Fruit fly (Drosophila melanogaster) whole organism, embryonic: ENCODE data around the gene CG43850.

Experiments
- Ada2b ChIP-seq: fragments of 200-800 bp; sonication (Bioruptor generic); IDR thresholded peaks from 2 replicates; pipeline ENCODE4 v1.3.6; 2022; ENCODE audit warnings: missing biosample characterization, missing genetic modification characterization
- Aef1 ChIP-seq: fragments of 200-800 bp; sonication (Bioruptor generic); IDR thresholded peaks from 3 replicates; pipeline ENCODE4 v1.3.6; 2022; ENCODE audit warnings: missing biosample characterization, missing genetic modification characterization
- Atf6 ChIP-seq: fragments of 200-800 bp; sonication (Bioruptor generic); IDR thresholded peaks from 2 replicates; pipeline ENCODE4 v1.3.6; 2022; ENCODE audit warnings: missing biosample characterization, missing genetic modification characterization
- Bgb ChIP-seq: fragments of 200-800 bp; sonication (Bioruptor generic); IDR thresholded peaks from 2 replicates; pipeline ENCODE4 v1.3.6; 2022; ENCODE audit warnings: missing biosample characterization, missing genetic modification characterization; ENCODE audit not compliant: partially characterized antibody
- CG11247 ChIP-seq: fragments of 200-800 bp; sonication (Bioruptor generic); IDR thresholded peaks from 2 replicates; pipeline ENCODE4 v1.3.6; 2022; ENCODE audit warnings: missing biosample characterization, missing genetic modification characterization
- CG11560 ChIP-seq: fragments of 200-800 bp; sonication (Bioruptor generic); IDR thresholded peaks from 3 replicates; pipeline ENCODE4 v1.3.6; 2022; ENCODE audit warnings: missing biosample characterization, missing genetic modification characterization
- CG12071 ChIP-seq: fragments of 200-800 bp; sonication (Bioruptor generic); optimal IDR thresholded peaks from 3 replicates; lab custom pipeline; 2018; ENCODE audit warnings: missing biosample characterization, mild to moderate bottlenecking, missing genetic modification characterization
- CG14667 ChIP-seq: fragments of 200-800 bp; sonication (Bioruptor generic); IDR thresholded peaks from 2 replicates; pipeline ENCODE4 v1.3.6; 2022; ENCODE audit warnings: missing biosample characterization, missing genetic modification characterization
- CG14965 ChIP-seq: fragments of 200-800 bp; sonication (Bioruptor generic); optimal IDR thresholded peaks from 2 replicates; lab custom pipeline; 2016; ENCODE audit warnings: missing biosample characterization, missing genetic modification characterization, borderline replicate concordance
- CG15696 ChIP-seq: fragments of 200-800 bp; sonication (Bioruptor generic); optimal IDR thresholded peaks from 2 replicates; lab custom pipeline; 2019; ENCODE audit warnings: missing biosample characterization, mild to moderate bottlenecking, missing genetic modification characterization, moderate library complexity
- CG17186 ChIP-seq: fragments of 200-800 bp; sonication (Bioruptor generic); optimal IDR thresholded peaks from 3 replicates; lab custom pipeline; 2017; ENCODE audit warnings: missing biosample characterization, missing genetic modification reagents, missing genetic modification characterization
- CG17829 ChIP-seq: fragments of 200-800 bp; optimal IDR thresholded peaks from 2 replicates; lab custom pipeline; 2019; ENCODE audit warnings: missing biosample characterization, mild to moderate bottlenecking, missing genetic modification characterization, moderate library complexity
- CG18011 ChIP-seq: fragments of 200-800 bp; sonication (Bioruptor generic); optimal IDR thresholded peaks from 2 replicates; lab custom pipeline; 2017; ENCODE audit warnings: missing biosample characterization, missing genetic modification characterization, mild to moderate bottlenecking, moderate library complexity, missing genotype
- CG18619 ChIP-seq: fragments of 200-800 bp; sonication (Bioruptor generic); optimal IDR thresholded peaks from 3 replicates; lab custom pipeline; 2017; ENCODE audit warnings: missing biosample characterization, mild to moderate bottlenecking, missing genetic modification characterization
- CG32532 ChIP-seq: fragments of 200-800 bp; sonication (Bioruptor generic); IDR thresholded peaks from 2 replicates; pipeline ENCODE4 v1.3.6; 2022; ENCODE audit warnings: missing biosample characterization, missing genetic modification characterization
- CG34376 ChIP-seq: fragments of 200-800 bp; sonication (Bioruptor generic); optimal IDR thresholded peaks from 2 replicates; lab custom pipeline; 2018; ENCODE audit warnings: missing biosample characterization, mild to moderate bottlenecking, missing genetic modification characterization
- CG3995 ChIP-seq: fragments of 200-800 bp; sonication (Bioruptor generic); optimal IDR thresholded peaks from 3 replicates; lab custom pipeline; 2016; ENCODE audit warnings: missing biosample characterization, missing genetic modification characterization
- CG5953 ChIP-seq: fragments of 200-800 bp; sonication (Bioruptor generic); IDR thresholded peaks from 2 replicates; pipeline ENCODE4 v1.3.6; 2022; ENCODE audit warnings: missing biosample characterization, missing genetic modification characterization
- CG7745 ChIP-seq: fragments of 200-800 bp; sonication (Bioruptor generic); optimal IDR thresholded peaks from 2 replicates; lab custom pipeline; 2018; ENCODE audit warnings: missing biosample characterization, mild to moderate bottlenecking, missing genetic modification characterization, moderate library complexity
- CG7839 ChIP-seq: fragments of 200-800 bp; sonication (Bioruptor generic); optimal IDR thresholded peaks from 3 replicates; lab custom pipeline; 2018; ENCODE audit warnings: missing biosample characterization, mild to moderate bottlenecking, missing genetic modification characterization, moderate library complexity
- CG7928 ChIP-seq: fragments of 200-800 bp; sonication (Bioruptor generic); optimal IDR thresholded peaks from 2 replicates; lab custom pipeline; 2017; ENCODE audit warnings: missing biosample characterization, mild to moderate bottlenecking, missing genetic modification characterization
- CG7987 ChIP-seq: fragments of 200-800 bp; sonication (Bioruptor generic); optimal IDR thresholded peaks from 2 replicates; lab custom pipeline; 2018; ENCODE audit warnings: missing biosample characterization, mild to moderate bottlenecking, missing genetic modification characterization, moderate library complexity
- D19A ChIP-seq: fragments of 200-800 bp; optimal IDR thresholded peaks from 3 replicates; lab custom pipeline; 2019; ENCODE audit warnings: missing biosample characterization, mild to moderate bottlenecking, missing genetic modification characterization, moderate library complexity
- Dll ChIP-seq: fragments of 200-800 bp; sonication (Bioruptor generic); IDR thresholded peaks from 4 replicates; pipeline ENCODE4 v1.3.6; 2022; ENCODE audit warnings: missing biosample characterization, missing genetic modification characterization; ENCODE audit not compliant: partially characterized antibody
- Fer2 ChIP-seq: fragments of 200-800 bp; sonication (Bioruptor generic); optimal IDR thresholded peaks from 2 replicates; lab custom pipeline; 2018; ENCODE audit warnings: missing biosample characterization, mild to moderate bottlenecking, missing genetic modification characterization, moderate library complexity
- HLH3B ChIP-seq: fragments of 200-800 bp; sonication (Bioruptor generic); IDR thresholded peaks from 2 replicates; pipeline ENCODE4 v1.3.6; 2022; ENCODE audit warnings: missing biosample characterization, missing genetic modification characterization
- HLH4C ChIP-seq: fragments of 200-800 bp; sonication (Bioruptor generic); IDR thresholded peaks from 3 replicates; pipeline ENCODE4 v1.3.6; 2022; ENCODE audit warnings: missing biosample characterization, missing genetic modification characterization; ENCODE audit not compliant: partially characterized antibody
- Hmr ChIP-seq: fragments of 200-800 bp; sonication (Bioruptor generic); optimal IDR thresholded peaks from 3 replicates; lab custom pipeline; 2017; ENCODE audit warnings: mild to moderate bottlenecking, missing biosample characterization, missing genetic modification reagents, missing genetic modification characterization
- Oli ChIP-seq: fragments of 200-800 bp; sonication (Bioruptor generic); optimal IDR thresholded peaks from 2 replicates; lab custom pipeline; 2018; ENCODE audit warnings: missing biosample characterization, mild to moderate bottlenecking, missing genetic modification characterization, moderate library complexity
- Sry-δ ChIP-seq: fragments of 200-800 bp; sonication (Bioruptor generic); optimal IDR thresholded peaks from 2 replicates; lab custom pipeline; 2016; ENCODE audit warnings: missing biosample characterization, missing genetic modification characterization
- Vsx1 ChIP-seq: fragments of 200-800 bp; sonication (Bioruptor generic); optimal IDR thresholded peaks from 2 replicates; lab custom pipeline; 2017; ENCODE audit warnings: missing biosample characterization, mild to moderate bottlenecking, missing genetic modification characterization, missing genetic modification reagents
- bab2 ChIP-seq: fragments of 200-800 bp; sonication (Bioruptor generic); optimal IDR thresholded peaks from 2 replicates; lab custom pipeline; 2016; ENCODE audit warnings: missing biosample characterization, missing genetic modification characterization
- bsh ChIP-seq, 2 experiments: fragments of 200-800 bp; sonication (Bioruptor generic); optimal IDR thresholded peaks; 2 replicates each; lab custom pipeline; 2017 to 2018; ENCODE audit warnings: mild to moderate bottlenecking in 2 of 2, missing biosample characterization in 2 of 2, missing genetic modification characterization in 2 of 2, moderate library complexity in 1 of 2
- caup ChIP-seq: fragments of 200-800 bp; sonication (Bioruptor generic); optimal IDR thresholded peaks from 3 replicates; lab custom pipeline; 2017; ENCODE audit warnings: missing biosample characterization, mild to moderate bottlenecking, missing genetic modification characterization, moderate library complexity; ENCODE audit not compliant: severe bottlenecking
- dmrt99B ChIP-seq: fragments of 200-800 bp; sonication (Bioruptor generic); optimal IDR thresholded peaks from 2 replicates; lab custom pipeline; 2018; ENCODE audit warnings: missing biosample characterization, mild to moderate bottlenecking, missing genetic modification characterization, moderate library complexity
- grau ChIP-seq: fragments of 200-800 bp; optimal IDR thresholded peaks from 3 replicates; lab custom pipeline; 2019; ENCODE audit warnings: missing biosample characterization, mild to moderate bottlenecking, missing genetic modification characterization, moderate library complexity
- grn ChIP-seq: fragments of 200-800 bp; sonication (Bioruptor generic); optimal IDR thresholded peaks from 3 replicates; lab custom pipeline; 2017; ENCODE audit warnings: missing biosample characterization, missing genetic modification characterization
- gt ChIP-seq: fragments of 200-800 bp; sonication (Bioruptor generic); IDR thresholded peaks from 2 replicates; pipeline ENCODE4 v1.3.6; 2022; ENCODE audit warnings: missing biosample characterization, missing genetic modification characterization
- kni ChIP-seq: fragments of 200-800 bp; sonication (Bioruptor generic); optimal IDR thresholded peaks from 3 replicates; lab custom pipeline; 2017; ENCODE audit warnings: mild to moderate bottlenecking, missing biosample characterization, missing genetic modification reagents, missing genetic modification characterization
- nerfin-1 ChIP-seq: fragments of 200-800 bp; sonication (Bioruptor generic); optimal IDR thresholded peaks from 3 replicates; lab custom pipeline; 2019; ENCODE audit warnings: missing biosample characterization, mild to moderate bottlenecking, missing genetic modification characterization, moderate library complexity
- pan ChIP-seq, 4 experiments: fragments of >200 bp in 3 of 4; fragments of 200-800 bp in 1 of 4; sonication (Bioruptor generic) in 1 of 4; optimal IDR thresholded peaks in 3 of 4; IDR thresholded peaks in 1 of 4; 2 replicates each; pipeline versions ENCODE4 v1.3.6 to Lab custom; 2017 to 2022; ENCODE audit warnings: missing biosample characterization in 2 of 4, missing genetic modification characterization in 2 of 4, mixed read lengths in 1 of 4
- peb ChIP-seq: fragments of 200-800 bp; sonication (Bioruptor generic); IDR thresholded peaks from 2 replicates; pipeline ENCODE4 v1.3.6; 2022; ENCODE audit warnings: missing biosample characterization, missing genetic modification characterization
- pum ChIP-seq: fragments of 200-800 bp; sonication (Bioruptor generic); optimal IDR thresholded peaks from 2 replicates; lab custom pipeline; 2016; ENCODE audit warnings: missing biosample characterization, missing genetic modification characterization
- rib ChIP-seq: fragments of 200-800 bp; sonication (Bioruptor generic); IDR thresholded peaks from 2 replicates; pipeline ENCODE4 v1.3.6; 2022; ENCODE audit warnings: missing biosample characterization, missing genetic modification characterization
- tx ChIP-seq: fragments of 200-800 bp; sonication (Bioruptor generic); optimal IDR thresholded peaks from 2 replicates; lab custom pipeline; 2016; ENCODE audit warnings: missing biosample characterization, missing genetic modification characterization
- vnd ChIP-seq: fragments of 200-800 bp; sonication (Bioruptor generic); IDR thresholded peaks from 3 replicates; pipeline ENCODE4 v1.3.6; 2022; ENCODE audit warnings: missing biosample characterization, missing genetic modification characterization; ENCODE audit not compliant: partially characterized antibody
- z ChIP-seq: fragments of 200-800 bp; sonication (Bioruptor generic); IDR thresholded peaks from 3 replicates; pipeline ENCODE4 v1.3.6; 2022; ENCODE audit warnings: missing biosample characterization, missing genetic modification characterization

The CG43850 gene

DNA sequence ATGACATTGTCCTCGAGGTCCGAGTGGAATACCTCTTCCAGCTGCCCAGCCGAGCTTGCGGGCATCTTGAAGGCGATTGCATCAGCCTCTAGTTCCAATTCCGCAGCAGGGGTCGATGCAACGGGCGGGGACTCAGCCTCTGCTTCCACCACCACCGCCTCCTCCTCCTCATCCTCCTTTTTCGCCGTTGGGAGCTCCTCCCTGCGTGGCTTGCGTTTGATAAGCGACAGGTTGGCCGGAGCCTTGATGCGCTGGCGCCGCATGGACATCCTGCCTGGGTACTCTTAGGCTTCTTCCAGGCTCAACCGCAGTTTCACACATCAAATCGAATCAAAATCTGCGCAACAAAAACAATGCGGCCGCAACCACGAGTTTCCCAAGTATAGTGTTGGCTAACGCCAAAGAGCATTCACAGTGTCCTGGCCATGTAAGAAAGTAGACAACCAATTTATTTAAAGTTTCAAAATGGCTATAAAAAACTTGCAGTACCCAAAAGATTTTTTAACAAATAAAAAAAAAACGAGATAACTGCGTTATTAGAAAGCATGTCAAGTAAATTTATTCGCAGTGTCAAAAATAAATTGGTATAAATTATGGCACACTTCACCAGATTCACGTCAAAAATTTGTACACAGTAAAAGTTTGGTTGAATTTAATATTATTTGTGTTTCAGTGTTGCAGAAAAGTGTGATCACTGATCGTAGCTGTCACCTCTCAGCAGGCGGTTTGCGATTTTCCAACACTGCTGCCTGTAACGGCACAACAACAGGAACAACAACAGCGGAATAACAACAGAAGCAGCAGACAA is 41.6 kb upstream of the CG43850 start, which contains the start of the genes Bdp1 and CG6565:
Bdp1 (minus strand) TSS at position 456 of the 808 bp plus-strand sequence.
CG6565 (plus strand) TSS at position 585 of the 808 bp plus-strand sequence.
- peak; percentile 85 for TF ChIP-seq Sry-δ (GFP tag; lab: Kevin White, UChicago)
- TF ChIP-seq CG3995 (GFP tag; lab: Kevin White, UChicago): peak; percentile 95
- peak; percentile 95 for TF ChIP-seq caup (GFP tag; lab: Kevin White, UChicago)
- peak; percentile 95 for TF ChIP-seq dmrt99B (tag; lab: Kevin White, UChicago)
- peak; percentile 99 for TF ChIP-seq tx (GFP tag; lab: Kevin White, UChicago)
- 0 out of 3 replicates have a peak, but pooled peaks have one; percentile 34 for TF ChIP-seq z (GFP tag; lab: Robert Waterston, UW)
- TF ChIP-seq CG18619: peak; percentile 97
- TF ChIP-seq grn: no peak
- TF ChIP-seq Hmr (GFP tag; lab: Kevin White, UChicago): peak; percentile 97
- no peak for TF ChIP-seq HLH4C
- peak; percentile 93 for TF ChIP-seq Fer2 (tag; lab: Kevin White, UChicago)
- peak; percentile 89 for TF ChIP-seq CG18011 (GFP tag; lab: Kevin White, UChicago)
- TF ChIP-seq Bgb (GFP tag; lab: Robert Waterston, UW): 0 out of 2 replicates have a peak, but pooled peaks have one; percentile 19
- TF ChIP-seq pan (optimal IDR thresholded peaks at IDR 0.05; lab: Kevin White, UChicago): no peak
- peak in 1 of 2 experiments; percentile 92 for TF ChIP-seq pan (GFP tag; optimal IDR thresholded peaks at IDR 0.05 in 1 of 2, IDR thresholded peaks at IDR 0.05 in 1 of 2)
- TF ChIP-seq peb (GFP tag; lab: Robert Waterston, UW): peak; percentile 89
- peak; percentile 97 for TF ChIP-seq Aef1 (GFP tag; lab: Robert Waterston, UW)
- peak; percentile 92 for TF ChIP-seq nerfin-1 (tag; lab: Kevin White, UChicago)
- no peak for TF ChIP-seq vnd (GFP tag; lab: Robert Waterston, UW)
- peak; percentile 96 for TF ChIP-seq Atf6 (GFP tag; lab: Robert Waterston, UW)
- TF ChIP-seq CG17186 (GFP tag; lab: Kevin White, UChicago): peak; percentile 86
- peak; percentile 95 for TF ChIP-seq CG32532 (GFP tag; lab: Robert Waterston, UW)
- TF ChIP-seq CG11247: peak; percentile 91
- 0 out of 4 replicates have a peak, but pooled peaks have one; percentile 29 for TF ChIP-seq Dll (GFP tag; lab: Robert Waterston, UW)
- TF ChIP-seq CG17829 (tag; lab: Kevin White, UChicago): peak; percentile 91
- peak; percentile 89 for TF ChIP-seq kni
- TF ChIP-seq CG7839: peak; percentile 97
- peak; percentile 81 for TF ChIP-seq CG12071
- peak; percentile 76 for TF ChIP-seq CG14965 (GFP tag; lab: Kevin White, UChicago)
- peak; percentile 76; the same call in 1 of the 2 replicates for TF ChIP-seq CG5953
- TF ChIP-seq bab2: peak; percentile 99
- TF ChIP-seq pum (GFP tag; lab: Kevin White, UChicago): peak; percentile 99
- TF ChIP-seq D19A (tag; lab: Kevin White, UChicago): peak; percentile 86
- TF ChIP-seq bsh (GFP tag; optimal IDR thresholded peaks at IDR 0.05; lab: Kevin White, UChicago): peak; percentile 83 to 95
- TF ChIP-seq Oli (tag; lab: Kevin White, UChicago): peak; percentile 96
- peak; percentile 95 for TF ChIP-seq grau (tag; lab: Kevin White, UChicago)
- peak; percentile 97 for TF ChIP-seq CG15696 (tag; lab: Kevin White, UChicago)
- TF ChIP-seq CG7928: peak; percentile 77
- peak; percentile 85 for TF ChIP-seq CG7987 (GFP tag; lab: Kevin White, UChicago)
- peak; percentile 95 for TF ChIP-seq CG34376 (GFP tag; lab: Kevin White, UChicago)
- TF ChIP-seq CG14667 (GFP tag; lab: Robert Waterston, UW): peak; percentile 91
- TF ChIP-seq CG7745: no peak
- peak; percentile 93 for TF ChIP-seq Ada2b (GFP tag; lab: Robert Waterston, UW)
- peak; percentile 81 for TF ChIP-seq gt (GFP tag; lab: Robert Waterston, UW)
- peak; percentile 92 for TF ChIP-seq HLH3B (GFP tag; lab: Robert Waterston, UW)
- TF ChIP-seq Vsx1 (GFP tag; lab: Kevin White, UChicago): peak; percentile 87
- peak; percentile 91 for TF ChIP-seq CG11560 (tag; lab: Robert Waterston, UW)
- TF ChIP-seq rib: peak; percentile 96
